Worm (Caenorhabditis elegans) whole organism, young adult: ENCODE results near the gene R144.3.
"Not testable (repeated sequence)": the region's sequence is repeated elsewhere in the genome, so short reads cannot be mapped to it uniquely, and the experiment has no call there.

ENCODE experiments used
- B0019.2 ChIP-seq: fragments of 200-800 bp; sonication (Bioruptor generic); conservative IDR thresholded peaks from 2 replicates; pipeline ENCODE4 v1.3.6; 2022; ENCODE audit warnings: missing genetic modification reagents, missing genetic modification characterization, missing compliant biosample characterization
- C06A6.2 ChIP-seq: fragments of 200-800 bp; sonication (Bioruptor generic); conservative IDR thresholded peaks from 2 replicates; pipeline ENCODE4 v1.3.6; 2022; ENCODE audit warnings: missing genetic modification characterization, missing compliant biosample characterization
- D2030.7 ChIP-seq: fragments of 200-800 bp; sonication (Bioruptor generic); IDR thresholded peaks from 2 replicates; pipeline ENCODE4 v1.3.6; 2022; ENCODE audit warnings: missing genetic modification reagents, missing genetic modification characterization, missing compliant biosample characterization
- F22D6.2 ChIP-seq: sonication (generic microtip); optimal IDR thresholded peaks from 2 replicates; lab custom pipeline; 2016; ENCODE audit warnings: mild to moderate bottlenecking, missing genetic modification characterization, missing compliant biosample characterization
- F37B4.10 ChIP-seq: fragments of 200-800 bp; sonication (Bioruptor generic); IDR thresholded peaks from 2 replicates; pipeline ENCODE4 v1.3.6; 2022; ENCODE audit warnings: missing genetic modification characterization, missing compliant biosample characterization
- F49E8.2 ChIP-seq: sonication (generic microtip); optimal IDR thresholded peaks from 3 replicates; lab custom pipeline; 2017; ENCODE audit warnings: missing genetic modification characterization, mild to moderate bottlenecking, missing compliant biosample characterization, antibody characterized with exemption, moderate library complexity; ENCODE audit not compliant: insufficient read depth
- K11D2.4 ChIP-seq: fragments of 200-800 bp; sonication (Bioruptor generic); IDR thresholded peaks from 2 replicates; pipeline ENCODE4 v1.3.6; 2022; ENCODE audit warnings: missing genetic modification reagents, missing genetic modification characterization, missing compliant biosample characterization
- Y56A3A.18 ChIP-seq: fragments of 200-800 bp; sonication (Bioruptor generic); IDR thresholded peaks from 2 replicates; pipeline ENCODE4 v1.3.6; 2022; ENCODE audit warnings: missing genetic modification reagents, missing genetic modification characterization, missing compliant biosample characterization
- Y79H2A.3 ChIP-seq: fragments of 200-800 bp; sonication (Bioruptor generic); conservative IDR thresholded peaks from 2 replicates; pipeline ENCODE4 v1.3.6; 2022; ENCODE audit warnings: missing genetic modification reagents, missing genetic modification characterization, missing compliant biosample characterization
- Y95B8A.8 ChIP-seq: fragments of 200-800 bp; sonication (Bioruptor generic); IDR thresholded peaks from 2 replicates; pipeline ENCODE4 v1.3.6; 2022; ENCODE audit warnings: missing genetic modification reagents, missing genetic modification characterization, missing compliant biosample characterization
- ZK185.1 ChIP-seq: sonication (generic microtip); optimal IDR thresholded peaks from 2 replicates; lab custom pipeline; 2016; ENCODE audit warnings: mild to moderate bottlenecking, missing genetic modification characterization, missing compliant biosample characterization; ENCODE audit not compliant: poor library complexity, severe bottlenecking
- aptf-3 ChIP-seq: fragments of 200-800 bp; sonication (Bioruptor generic); IDR thresholded peaks from 2 replicates; pipeline ENCODE4 v1.3.6; 2022; ENCODE audit warnings: missing genetic modification characterization, missing compliant biosample characterization
- atf-7 ChIP-seq: sonication (generic microtip); optimal IDR thresholded peaks from 2 replicates; lab custom pipeline; 2017; ENCODE audit warnings: mild to moderate bottlenecking, missing genetic modification characterization, missing compliant biosample characterization
- attf-3 ChIP-seq: fragments of 200-800 bp; sonication (Bioruptor generic); conservative IDR thresholded peaks from 2 replicates; pipeline ENCODE4 v1.3.6; 2022; ENCODE audit warnings: missing genetic modification reagents, missing genetic modification characterization, missing compliant biosample characterization
- attf-6 ChIP-seq: fragments of 200-800 bp; sonication (Bioruptor generic); IDR thresholded peaks from 2 replicates; pipeline ENCODE4 v1.3.6; 2022; ENCODE audit warnings: missing genetic modification reagents, missing genetic modification characterization, missing compliant biosample characterization
- cebp-1 ChIP-seq, 2 experiments: fragments of 200-800 bp in 1 of 2; sonication (Bioruptor generic) in 1 of 2; sonication (generic microtip) in 1 of 2; IDR thresholded peaks in 1 of 2; optimal IDR thresholded peaks in 1 of 2; 2 replicates each; pipeline versions ENCODE4 v1.3.6 to Lab custom; 2017 to 2022; ENCODE audit warnings: missing compliant biosample characterization in 2 of 2, missing genetic modification characterization in 2 of 2, mild to moderate bottlenecking in 1 of 2, missing genetic modification reagents in 1 of 2, moderate library complexity in 1 of 2
- cebp-2 ChIP-seq: fragments of 200-800 bp; sonication (Bioruptor generic); IDR thresholded peaks from 2 replicates; pipeline ENCODE4 v1.3.6; 2022; ENCODE audit warnings: missing genetic modification characterization, missing compliant biosample characterization
- ceh-100 ChIP-seq: fragments of 200-800 bp; sonication (Bioruptor generic); IDR thresholded peaks from 2 replicates; pipeline ENCODE4 v1.3.6; 2022; ENCODE audit warnings: missing genetic modification reagents, missing genetic modification characterization, missing compliant biosample characterization
- ceh-40 ChIP-seq: fragments of 200-800 bp; sonication (Bioruptor generic); IDR thresholded peaks from 2 replicates; pipeline ENCODE4 v1.3.6; 2022; ENCODE audit warnings: missing genetic modification characterization, missing compliant biosample characterization
- ceh-91 ChIP-seq: fragments of 200-800 bp; sonication (Bioruptor generic); IDR thresholded peaks from 2 replicates; pipeline ENCODE4 v1.3.6; 2022; ENCODE audit warnings: missing genetic modification reagents, missing genetic modification characterization, missing compliant biosample characterization
- chd-7 ChIP-seq: sonication (generic microtip); optimal IDR thresholded peaks from 2 replicates; lab custom pipeline; 2016; ENCODE audit warnings: mild to moderate bottlenecking, missing genetic modification characterization, moderate library complexity, missing compliant biosample characterization
- dpff-1 ChIP-seq: sonication (generic microtip); optimal IDR thresholded peaks from 2 replicates; lab custom pipeline; 2017; ENCODE audit warnings: mild to moderate bottlenecking, missing genetic modification characterization, missing compliant biosample characterization
- egl-18 ChIP-seq: fragments of 200-800 bp; sonication (Bioruptor generic); IDR thresholded peaks from 2 replicates; pipeline ENCODE4 v1.3.6; 2022; ENCODE audit warnings: missing genetic modification reagents, missing genetic modification characterization, missing compliant biosample characterization
- egrh-3 ChIP-seq: fragments of 200-800 bp; sonication (Bioruptor generic); IDR thresholded peaks from 2 replicates; pipeline ENCODE4 v1.3.6; 2022; ENCODE audit warnings: missing genetic modification reagents, missing genetic modification characterization, missing compliant biosample characterization
- fkh-3 ChIP-seq: sonication (generic microtip); optimal IDR thresholded peaks from 2 replicates; lab custom pipeline; 2016; ENCODE audit warnings: mild to moderate bottlenecking, missing genetic modification characterization, missing compliant biosample characterization
- hmg-1.2 ChIP-seq: fragments of 200-800 bp; sonication (Bioruptor generic); IDR thresholded peaks from 2 replicates; pipeline ENCODE4 v1.3.6; 2022; ENCODE audit warnings: missing genetic modification reagents, missing genetic modification characterization, missing compliant biosample characterization
- hmg-20 ChIP-seq: fragments of 200-800 bp; sonication (Bioruptor generic); IDR thresholded peaks from 2 replicates; pipeline ENCODE4 v1.3.6; 2022; ENCODE audit warnings: missing genetic modification reagents, missing genetic modification characterization, missing compliant biosample characterization
- hsf-1 ChIP-seq: fragments of 200-800 bp; sonication (Bioruptor generic); IDR thresholded peaks from 2 replicates; pipeline ENCODE4 v1.3.6; 2022; ENCODE audit warnings: missing genetic modification reagents, missing genetic modification characterization, missing compliant biosample characterization
- lin-26 ChIP-seq: fragments of 200-800 bp; sonication (Bioruptor generic); IDR thresholded peaks from 2 replicates; pipeline ENCODE4 v1.3.6; 2022; ENCODE audit warnings: missing genetic modification reagents, missing genetic modification characterization, missing compliant biosample characterization
- lin-40 ChIP-seq: sonication (generic microtip); optimal IDR thresholded peaks from 2 replicates; lab custom pipeline; 2016; ENCODE audit warnings: missing genetic modification characterization, mild to moderate bottlenecking, missing compliant biosample characterization, missing genotype, missing genetic modification reagents
- lsy-27 ChIP-seq: sonication (generic microtip); optimal IDR thresholded peaks from 2 replicates; lab custom pipeline; 2017; ENCODE audit warnings: missing genetic modification characterization, mild to moderate bottlenecking, missing compliant biosample characterization, antibody characterized with exemption, missing genotype, borderline replicate concordance; ENCODE audit not compliant: insufficient read depth
- madf-6 ChIP-seq: fragments of 200-800 bp; sonication (Bioruptor generic); IDR thresholded peaks from 2 replicates; pipeline ENCODE4 v1.3.6; 2022; ENCODE audit warnings: missing genetic modification reagents, missing genetic modification characterization, missing compliant biosample characterization
- mes-4 ChIP-seq: sonication (generic microtip); optimal IDR thresholded peaks from 2 replicates; lab custom pipeline; 2016; ENCODE audit warnings: missing genotype, missing genetic modification characterization, missing compliant biosample characterization
- nhr-179 ChIP-seq: sonication (generic microtip); optimal IDR thresholded peaks from 2 replicates; lab custom pipeline; 2016; ENCODE audit warnings: mild to moderate bottlenecking, missing genetic modification characterization, missing compliant biosample characterization
- nhr-80 ChIP-seq: sonication (generic microtip); optimal IDR thresholded peaks from 2 replicates; lab custom pipeline; 2016; ENCODE audit warnings: missing genetic modification characterization, missing compliant biosample characterization
- pbrm-1 ChIP-seq: fragments of 200-800 bp; sonication (Bioruptor generic); IDR thresholded peaks from 2 replicates; pipeline ENCODE4 v1.3.6; 2022; ENCODE audit warnings: missing genetic modification reagents, missing genetic modification characterization, missing compliant biosample characterization
- rcor-1 ChIP-seq: fragments of 200-800 bp; sonication (Bioruptor generic); IDR thresholded peaks from 2 replicates; pipeline ENCODE4 v1.3.6; 2022; ENCODE audit warnings: missing genetic modification reagents, missing genetic modification characterization, missing compliant biosample characterization
- repo-1 ChIP-seq: sonication (generic microtip); optimal IDR thresholded peaks from 2 replicates; lab custom pipeline; 2017; ENCODE audit warnings: mild to moderate bottlenecking, missing genetic modification characterization, missing compliant biosample characterization
- sea-2 ChIP-seq: fragments of 200-800 bp; sonication (Bioruptor generic); IDR thresholded peaks from 2 replicates; pipeline ENCODE4 v1.3.6; 2022; ENCODE audit warnings: missing genetic modification characterization, missing compliant biosample characterization
- snpc-4 ChIP-seq, 5 experiments: fragments of 150-350 bp in 1 of 5; sonication (generic microtip) in 4 of 5; optimal IDR thresholded peaks; 2 replicates each; lab custom pipeline; 2014 to 2018; ENCODE audit warnings: missing genetic modification characterization in 5 of 5, missing biosample characterization in 3 of 5, antibody characterized with exemption in 2 of 5, mild to moderate bottlenecking in 2 of 5, missing compliant biosample characterization in 2 of 5, missing genotype in 2 of 5, moderate library complexity in 2 of 5, missing genetic modification reagents in 1 of 5
- somi-1 ChIP-seq: fragments of 200-800 bp; sonication (Bioruptor generic); optimal IDR thresholded peaks from 2 replicates; lab custom pipeline; 2018; ENCODE audit warnings: mild to moderate bottlenecking, missing genetic modification characterization, missing compliant biosample characterization
- tbp1 ChIP-seq: fragments of 200-800 bp; sonication (Bioruptor generic); optimal IDR thresholded peaks from 2 replicates; lab custom pipeline; 2018; ENCODE audit warnings: mild to moderate bottlenecking, missing genetic modification characterization, missing compliant biosample characterization
- zfh-2 ChIP-seq: fragments of 200-800 bp; sonication (Bioruptor generic); conservative IDR thresholded peaks from 2 replicates; pipeline ENCODE4 v1.3.6; 2022; ENCODE audit warnings: missing genetic modification reagents, missing genetic modification characterization, missing compliant biosample characterization
- ztf-18 ChIP-seq: sonication (generic microtip); optimal IDR thresholded peaks from 2 replicates; lab custom pipeline; 2016; ENCODE audit warnings: missing genotype, mild to moderate bottlenecking, missing genetic modification characterization, missing compliant biosample characterization
- ztf-26 ChIP-seq: sonication (generic microtip); optimal IDR thresholded peaks from 2 replicates; lab custom pipeline; 2017; ENCODE audit warnings: missing genetic modification characterization, missing compliant biosample characterization
- ztf-3 ChIP-seq: fragments of 200-800 bp; sonication (Bioruptor generic); optimal IDR thresholded peaks from 2 replicates; lab custom pipeline; 2018; ENCODE audit warnings: mild to moderate bottlenecking, missing genetic modification characterization, missing compliant biosample characterization

R144.3 gene

ce11 chrIII:5031375-5031836 lies 9.6 kb downstream of the R144.3 start:
- TF ChIP-seq egrh-3 (GFP tag; lab: Robert Waterston, UW) (peak; percentile 84), ztf-18 (tag; lab: Kevin White, UChicago) (peak; percentile 87), madf-6 (GFP tag; lab: Robert Waterston, UW) (peak; percentile 70), snpc-4 (GFP tag; optimal IDR thresholded peaks at IDR 0.05; lab: Kevin White, UChicago) (peak; percentile 46), snpc-4 (tag; optimal IDR thresholded peaks at IDR 0.05; lab: Kevin White, UChicago) (peak in 1 of 4 experiments; percentile 64), nhr-179 (tag; lab: Kevin White, UChicago) (peak; percentile 70), atf-7 (tag; lab: Kevin White, UChicago) (peak; percentile 85), ceh-100 (GFP tag; lab: Robert Waterston, UW) (peak; percentile 71), nhr-80 (tag; lab: Kevin White, UChicago) (peak; percentile 89), tbp1 (GFP tag; lab: Kevin White, UChicago) (peak; percentile 85), ztf-3 (GFP tag; lab: Kevin White, UChicago) (peak; percentile 53), cebp-2 (peak; percentile 34; the same call in 1 of the 2 replicates), fkh-3 (tag; lab: Kevin White, UChicago) (peak; percentile 64), egl-18 (0 out of 2 replicates have a peak, but pooled peaks have one; percentile 58), sea-2 (GFP tag; lab: Robert Waterston, UW) (peak; percentile 84), ZK185.1 (tag; lab: Kevin White, UChicago) (peak; percentile 84), Y79H2A.3 (0 out of 2 replicates have a peak, but pooled peaks have one; percentile 22), F49E8.2 (tag; lab: Kevin White, UChicago) (peak; percentile 9), hsf-1 (GFP tag; lab: Robert Waterston, UW) (0 out of 2 replicates have a peak, but pooled peaks have one; percentile 55), hmg-20 (peak; percentile 77; the same call in 1 of the 2 replicates), lin-40 (tag; lab: Kevin White, UChicago) (peak; percentile 91), repo-1 (tag; lab: Kevin White, UChicago) (peak; percentile 90), pbrm-1 (GFP tag; lab: Robert Waterston, UW) (peak; percentile 87), ztf-26 (tag; lab: Kevin White, UChicago) (peak; percentile 78), C06A6.2 (GFP tag; lab: Robert Waterston, UW) (peak; percentile 72; the same call in 1 of the 2 replicates), rcor-1 (GFP tag; lab: Robert Waterston, UW) (peak; percentile 93), cebp-1 (GFP tag; IDR thresholded peaks at IDR 0.05; lab: Robert Waterston, UW) (0 out of 2 replicates have a peak, but pooled peaks have one; percentile 45), somi-1 (peak; percentile 55), ceh-91 (GFP tag; lab: Robert Waterston, UW) (peak; percentile 66), D2030.7 (peak; percentile 90), dpff-1 (tag; lab: Kevin White, UChicago) (peak; percentile 2), Y56A3A.18 (GFP tag; lab: Robert Waterston, UW) (peak; percentile 84; the same call in 1 of the 2 replicates), lsy-27 (tag; lab: Kevin White, UChicago) (peak; percentile 39), mes-4 (tag; lab: Kevin White, UChicago) (peak; percentile 54), B0019.2 (GFP tag; lab: Robert Waterston, UW) (peak; percentile 60; the same call in 1 of the 2 replicates), attf-3 (GFP tag; lab: Robert Waterston, UW) (peak; percentile 57), ceh-40 (GFP tag; lab: Robert Waterston, UW) (0 out of 2 replicates have a peak, but pooled peaks have one; percentile 49), Y95B8A.8 (GFP tag; lab: Robert Waterston, UW) (0 out of 2 replicates have a peak, but pooled peaks have one; percentile 73), F22D6.2 (peak; percentile 50), hmg-1.2 (peak; percentile 80), K11D2.4 (GFP tag; lab: Robert Waterston, UW) (peak; percentile 87), lin-26 (peak; percentile 91), zfh-2 (peak; percentile 96), F37B4.10 (GFP tag; lab: Robert Waterston, UW) (peak; percentile 72; the same call in 1 of the 2 replicates), aptf-3 (GFP tag; lab: Robert Waterston, UW) (peak; percentile 79; the same call in 1 of the 2 replicates), attf-6 (GFP tag; lab: Robert Waterston, UW) (0 out of 2 replicates have a peak, but pooled peaks have one; percentile 57), chd-7 (tag; lab: Kevin White, UChicago) (peak; percentile 79)
- not testable (repeated sequence) for TF ChIP-seq cebp-1 (tag; optimal IDR thresholded peaks at IDR 0.05; lab: Kevin White, UChicago)
